Fruit fly (Drosophila melanogaster): ENCODE measurements around the gene Cpr64Ad.
A peak's percentile ranks its signal among the peaks of the same experiment; 100 is the strongest.

Gene Cpr64Ad

dm6 chr3L:4215079-4215478, at the start of gene Cpr64Ad:
Gene Cpr64Ad (plus strand): TSS chr3L:4215379.
- TF ChIP-seq CG17806 (tag; optimal IDR thresholded peaks at IDR 0.05) (no peak), fd96Ca (GFP tag; IDR thresholded peaks at IDR 0.05) (no peak), CG15710 (tag; optimal IDR thresholded peaks at IDR 0.05) (no peak), EcR (GFP tag; optimal IDR thresholded peaks at IDR 0.05) (no peak), CG8301 (tag; optimal IDR thresholded peaks at IDR 0.05) (no peak)

- no peak for TF ChIP-seq Ets98B (GFP tag; IDR thresholded peaks at IDR 0.05)
- no peak for TF ChIP-seq Snoo (tag; optimal IDR thresholded peaks at IDR 0.05)
- TF ChIP-seq CG12605 (GFP tag; IDR thresholded peaks at IDR 0.05), result no peak
- no peak for TF ChIP-seq CG15710 (tag; optimal IDR thresholded peaks at IDR 0.05)
- TF ChIP-seq CG17806 (tag; optimal IDR thresholded peaks at IDR 0.05), result no peak
- TF ChIP-seq gl (tag; optimal IDR thresholded peaks at IDR 0.05), result no peak
- no peak for TF ChIP-seq CG8301 (tag; optimal IDR thresholded peaks at IDR 0.05)
- TF ChIP-seq CG10348 (GFP tag; IDR thresholded peaks at IDR 0.05), result no peak
- no peak for TF ChIP-seq CG8159 (tag; optimal IDR thresholded peaks at IDR 0.05)
- no peak for TF ChIP-seq CG9948 (tag; optimal IDR thresholded peaks at IDR 0.05)
- TF ChIP-seq rn (GFP tag; IDR thresholded peaks at IDR 0.05), result no peak
- no peak for TF ChIP-seq CG13204 (GFP tag; optimal IDR thresholded peaks at IDR 0.05)
- TF ChIP-seq CG34367 (tag; optimal IDR thresholded peaks at IDR 0.05), result no peak
- TF ChIP-seq Pif1A (GFP tag; optimal IDR thresholded peaks at IDR 0.05), result no peak
- no peak for TF ChIP-seq CG32121 (GFP tag; IDR thresholded peaks at IDR 0.05)
- TF ChIP-seq D1 (tag; optimal IDR thresholded peaks at IDR 0.05), result no peak
- no peak for TF ChIP-seq EcR (GFP tag; optimal IDR thresholded peaks at IDR 0.05)
Observed at dm6 chr3L:4167353-4167842, 47.8 kb upstream of the Cpr64Ad start, which contains the start of gene mas. Gene mas (minus strand): TSS chr3L:4167464.

DNA sequence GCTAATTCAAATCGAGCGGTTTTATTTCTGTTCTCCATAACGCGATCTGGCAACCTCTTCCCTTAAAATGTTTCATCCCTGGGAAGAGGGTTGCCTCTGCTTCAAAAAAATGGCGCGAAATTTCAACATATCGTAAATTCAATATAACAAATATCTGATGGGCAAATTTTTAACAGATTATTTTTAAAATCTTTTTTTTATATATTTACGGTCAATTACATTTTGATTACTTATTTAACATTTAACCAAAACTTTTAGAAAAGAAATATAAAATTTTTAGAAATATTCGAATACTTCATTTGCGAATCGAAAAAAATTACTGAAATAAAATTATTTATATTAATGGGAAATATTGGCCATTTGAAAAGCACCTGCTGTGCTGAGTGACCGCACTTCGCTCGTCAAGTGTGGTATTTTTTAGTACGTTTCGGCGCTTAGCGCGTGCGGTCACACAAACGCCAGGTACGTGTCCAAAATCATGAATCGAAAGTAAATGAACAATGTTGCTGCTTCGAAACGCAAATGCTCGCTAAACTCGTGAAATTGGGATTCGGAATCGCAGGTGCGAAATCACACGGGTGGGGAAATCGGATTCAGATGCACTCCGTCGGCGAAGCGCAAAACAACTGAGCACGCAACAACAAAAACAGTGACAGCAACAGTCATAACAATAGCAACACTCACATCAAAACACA, 45.1 kb upstream of the Cpr64Ad start, which contains the start of gene Ero1L:
TSS of gene Ero1L (plus strand) at position 448 of the 695 bp plus-strand sequence.
- peak; percentile 43 for TF ChIP-seq CG8159 (tag; optimal IDR thresholded peaks at IDR 0.05)
- no peak for TF ChIP-seq rn (GFP tag; IDR thresholded peaks at IDR 0.05)
- no peak for TF ChIP-seq EcR (GFP tag; optimal IDR thresholded peaks at IDR 0.05)
- no peak for TF ChIP-seq Pif1B (GFP tag; optimal IDR thresholded peaks at IDR 0.05)
- TF ChIP-seq CG32121 (GFP tag; IDR thresholded peaks at IDR 0.05), result 0 out of 2 replicates have a peak, but pooled peaks have one; percentile 23
- TF ChIP-seq Snoo (tag; optimal IDR thresholded peaks at IDR 0.05), result no peak
- peak; percentile 91 for TF ChIP-seq D1 (tag; optimal IDR thresholded peaks at IDR 0.05)
- 0 out of 3 replicates have a peak, but pooled peaks have one; percentile 50 for TF ChIP-seq fd96Ca (GFP tag; IDR thresholded peaks at IDR 0.05)
- no peak for TF ChIP-seq CG8301 (tag; optimal IDR thresholded peaks at IDR 0.05)
- peak; percentile 39 for TF ChIP-seq CG9948 (tag; optimal IDR thresholded peaks at IDR 0.05)
- peak; percentile 15 for TF ChIP-seq Pif1A (GFP tag; optimal IDR thresholded peaks at IDR 0.05)
- TF ChIP-seq Ets98B (GFP tag; IDR thresholded peaks at IDR 0.05), result no peak
- no peak for TF ChIP-seq CG13204 (GFP tag; optimal IDR thresholded peaks at IDR 0.05)
- no peak; the same call in 1 of the 3 replicates for TF ChIP-seq CG4496 (GFP tag; IDR thresholded peaks at IDR 0.05)
- no peak for TF ChIP-seq CG14655 (GFP tag; optimal IDR thresholded peaks at IDR 0.05)
- TF ChIP-seq CG10348 (GFP tag; IDR thresholded peaks at IDR 0.05), result no peak
- no peak for TF ChIP-seq CG12605 (GFP tag; IDR thresholded peaks at IDR 0.05)
- TF ChIP-seq CG17806 (tag; optimal IDR thresholded peaks at IDR 0.05), result peak; percentile 16
- TF ChIP-seq gl (tag; optimal IDR thresholded peaks at IDR 0.05), result peak; percentile 18
- peak; percentile 4 for TF ChIP-seq CG15710 (tag; optimal IDR thresholded peaks at IDR 0.05)

dm6 chr3L:4173584-4173983, 41.6 kb upstream of the Cpr64Ad start, which contains the start of gene CG18675:
Gene CG18675 (plus strand): TSS chr3L:4173884.
- TF ChIP-seq CG4496 (GFP tag; IDR thresholded peaks at IDR 0.05) (no peak), CG17806 (tag; optimal IDR thresholded peaks at IDR 0.05) (no peak), CG14655 (GFP tag; optimal IDR thresholded peaks at IDR 0.05) (no peak), CG34367 (tag; optimal IDR thresholded peaks at IDR 0.05) (no peak), CG13204 (GFP tag; optimal IDR thresholded peaks at IDR 0.05) (no peak), CG10348 (GFP tag; IDR thresholded peaks at IDR 0.05) (no peak), CG9948 (tag; optimal IDR thresholded peaks at IDR 0.05) (no peak), CG8301 (tag; optimal IDR thresholded peaks at IDR 0.05) (no peak), rn (GFP tag; IDR thresholded peaks at IDR 0.05) (no peak)

dm6 chr3L:4177981-4178562, 37.1 kb upstream of the Cpr64Ad start, which contains the start of gene Teh4:
Gene Teh4 (minus strand): TSS chr3L:4178270.
- TF ChIP-seq CG9948 (tag; optimal IDR thresholded peaks at IDR 0.05), result no peak
- TF ChIP-seq CG8159 (tag; optimal IDR thresholded peaks at IDR 0.05), result peak; percentile 47
- TF ChIP-seq CG4496 (GFP tag; IDR thresholded peaks at IDR 0.05), result peak; percentile 51; the same call in 2 of the 3 replicates
- TF ChIP-seq CG10348 (GFP tag; IDR thresholded peaks at IDR 0.05), result no peak
- peak; percentile 62 for TF ChIP-seq CG14655 (GFP tag; optimal IDR thresholded peaks at IDR 0.05)
- TF ChIP-seq rn (GFP tag; IDR thresholded peaks at IDR 0.05), result no peak

- TF ChIP-seq CG9948 (tag; optimal IDR thresholded peaks at IDR 0.05) (no peak), CG4496 (GFP tag; IDR thresholded peaks at IDR 0.05) (no peak), gl (tag; optimal IDR thresholded peaks at IDR 0.05) (no peak), CG10348 (GFP tag; IDR thresholded peaks at IDR 0.05) (no peak), fd96Ca (GFP tag; IDR thresholded peaks at IDR 0.05) (no peak), Ets98B (GFP tag; IDR thresholded peaks at IDR 0.05) (no peak), EcR (GFP tag; optimal IDR thresholded peaks at IDR 0.05) (no peak), CG15710 (tag; optimal IDR thresholded peaks at IDR 0.05) (no peak), CG17806 (tag; optimal IDR thresholded peaks at IDR 0.05) (no peak), Pif1A (GFP tag; optimal IDR thresholded peaks at IDR 0.05) (no peak), D1 (tag; optimal IDR thresholded peaks at IDR 0.05) (no peak), CG13204 (GFP tag; optimal IDR thresholded peaks at IDR 0.05) (no peak), Pif1B (GFP tag; optimal IDR thresholded peaks at IDR 0.05) (no peak), CG12605 (GFP tag; IDR thresholded peaks at IDR 0.05) (no peak)
Observed at dm6 chr3L:4184563-4184962, 30.6 kb upstream of the Cpr64Ad start, which contains the start of gene Teh3. Gene Teh3 (minus strand): TSS chr3L:4184663.

Measured in whole organism, pupa.